Worm (Caenorhabditis elegans): ENCODE results near the gene garr-1.

Gene garr-1

DNA sequence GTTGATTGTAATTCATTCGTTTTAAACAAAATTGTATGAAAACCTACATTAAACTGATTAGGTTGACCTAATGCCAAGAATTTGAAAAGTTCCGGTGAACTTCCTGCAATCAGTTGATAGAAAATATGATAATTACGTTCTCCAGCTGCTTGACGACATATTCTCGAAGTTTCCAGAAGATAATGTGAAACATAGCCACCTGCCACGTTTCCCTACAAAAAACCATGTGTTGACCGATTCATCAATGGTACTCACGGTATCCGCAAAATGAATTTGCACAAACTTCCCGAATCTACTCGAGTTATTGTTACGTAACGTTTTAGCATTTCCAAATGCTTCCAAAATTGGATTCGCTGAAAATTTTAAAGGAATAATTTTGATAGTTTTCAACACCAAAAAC lies 12.4 kb downstream of the garr-1 start:
- TF ChIP-seq ceh-8 (GFP tag; optimal IDR thresholded peaks at IDR 0.05) (no peak), C34B4.2 (tag; optimal IDR thresholded peaks at IDR 0.05) (no peak), tbx-2 (tag; optimal IDR thresholded peaks at IDR 0.05) (no peak), tlp-1 (tag; optimal IDR thresholded peaks at IDR 0.05) (no peak), fkh-10 (GFP tag; optimal IDR thresholded peaks at IDR 0.05) (no peak), irx-1 (tag; optimal IDR thresholded peaks at IDR 0.05) (no peak), vab-15 (tag; optimal IDR thresholded peaks at IDR 0.05) (no peak), zag-1 (tag; optimal IDR thresholded peaks at IDR 0.05) (no peak), mep-1 (tag; optimal IDR thresholded peaks at IDR 0.05) (no peak), elt-2 (tag; optimal IDR thresholded peaks at IDR 0.05) (no peak), F16B12.6 (tag; optimal IDR thresholded peaks at IDR 0.05) (no peak), swsn-7 (tag; optimal IDR thresholded peaks at IDR 0.05) (no peak), nhr-84 (tag; optimal IDR thresholded peaks at IDR 0.05) (no peak), unc-62 (GFP tag; optimal IDR thresholded peaks at IDR 0.05) (no peak), sox-4 (tag; optimal IDR thresholded peaks at IDR 0.05) (no peak), ets-5 (GFP tag; IDR thresholded peaks at IDR 0.05) (no peak), lsy-2 (tag; optimal IDR thresholded peaks at IDR 0.05) (no peak), unc-86 (tag; optimal IDR thresholded peaks at IDR 0.05) (no peak), lin-14 (GFP tag; optimal IDR thresholded peaks at IDR 0.05) (no peak), sup-37 (GFP tag; optimal IDR thresholded peaks at IDR 0.05) (no peak)

DNA sequence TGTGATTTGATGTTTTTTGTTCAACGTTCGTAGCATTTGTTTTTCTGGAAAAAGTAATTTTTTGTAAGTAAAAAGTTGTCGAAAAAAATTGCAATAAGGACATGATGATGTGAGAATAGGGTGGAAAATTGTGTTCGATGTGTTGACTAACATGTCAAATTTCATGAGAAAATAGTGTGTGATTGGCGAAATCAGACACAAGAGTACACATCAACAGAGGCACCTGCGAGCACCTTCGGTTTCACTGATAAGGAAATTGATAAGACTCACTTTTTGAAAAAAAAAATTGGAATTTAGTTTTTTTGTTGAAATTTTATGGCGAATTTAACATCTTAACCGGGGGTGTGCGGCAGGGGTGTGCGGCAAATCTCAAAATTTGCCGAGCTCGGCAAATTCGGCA lies 14.5 kb downstream of the garr-1 start, which contains the start of gene hum-8:
Gene hum-8, minus strand, starts transcription at position 46 of the 400 bp plus-strand sequence.
- TF ChIP-seq snu-23 (GFP tag; optimal IDR thresholded peaks at IDR 0.05), result no peak
- no peak for TF ChIP-seq lin-15B (tag; optimal IDR thresholded peaks at IDR 0.05)
- no peak for TF ChIP-seq efl-1 (optimal IDR thresholded peaks at IDR 0.05)
- peak in 1 of 2 experiments; percentile 89 for TF ChIP-seq efl-1 (GFP tag; optimal IDR thresholded peaks at IDR 0.05 in 1 of 2)
- TF ChIP-seq nhr-47 (tag; optimal IDR thresholded peaks at IDR 0.05), result no peak
- TF ChIP-seq ceh-63 (GFP tag; optimal IDR thresholded peaks at IDR 0.05), result no peak
- peak; percentile 58 for TF ChIP-seq elt-2 (tag; optimal IDR thresholded peaks at IDR 0.05)
- TF ChIP-seq mef-2 (tag; optimal IDR thresholded peaks at IDR 0.05), result no peak

DNA sequence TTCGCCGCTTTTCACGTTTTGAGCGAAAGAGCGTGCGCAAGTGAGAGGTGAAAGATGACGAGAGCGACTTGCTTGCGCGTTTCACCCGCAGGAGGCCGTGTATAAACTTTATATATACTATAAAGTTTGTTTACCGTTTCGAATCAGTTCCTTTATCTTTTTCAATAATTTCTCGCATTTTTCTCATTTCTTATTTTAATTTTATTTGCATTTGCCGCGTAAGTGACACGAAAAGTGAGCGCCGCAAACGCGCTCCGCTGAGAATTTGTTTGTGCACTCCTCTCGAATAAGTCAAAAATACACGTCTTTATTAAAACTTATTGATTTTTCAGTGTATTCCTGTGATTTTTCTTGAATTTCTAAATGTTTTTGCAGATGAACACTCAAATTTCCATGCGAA lies 17.7 kb downstream of the garr-1 start, which contains the start of gene mrpl-55:
Gene mrpl-55, plus strand, starts transcription at position 364 of the 400 bp plus-strand sequence.
- peak; percentile 97 for TF ChIP-seq unc-130 (tag; optimal IDR thresholded peaks at IDR 0.05)
- peak; percentile 47 for TF ChIP-seq fkh-10 (GFP tag; optimal IDR thresholded peaks at IDR 0.05)
- TF ChIP-seq isw-1 (GFP tag; IDR thresholded peaks at IDR 0.05), result peak; percentile 86
- TF ChIP-seq efl-1 (optimal IDR thresholded peaks at IDR 0.05), result peak; percentile 88 to 98
- peak; percentile 96 to 99 for TF ChIP-seq efl-1 (GFP tag; optimal IDR thresholded peaks at IDR 0.05 in 1 of 2)
- TF ChIP-seq ceh-63 (GFP tag; optimal IDR thresholded peaks at IDR 0.05), result no peak
- no peak for TF ChIP-seq pqm-1 (tag; optimal IDR thresholded peaks at IDR 0.05)
- TF ChIP-seq nhr-11 (tag; optimal IDR thresholded peaks at IDR 0.05), result peak; percentile 56
- TF ChIP-seq fkh-4 (tag; optimal IDR thresholded peaks at IDR 0.05; ENCODE audit: borderline replicate concordance), result peak; percentile 57
- TF ChIP-seq nhr-77 (tag; optimal IDR thresholded peaks at IDR 0.05), result peak; percentile 90
- peak; percentile 95 for TF ChIP-seq snu-23 (GFP tag; optimal IDR thresholded peaks at IDR 0.05)
- no peak for TF ChIP-seq pag-3 (tag; optimal IDR thresholded peaks at IDR 0.05; ENCODE audit: borderline replicate concordance, insufficient read depth)
- no peak for TF ChIP-seq nhr-28 (tag; optimal IDR thresholded peaks at IDR 0.05)
- TF ChIP-seq nhr-12 (tag; optimal IDR thresholded peaks at IDR 0.05), result no peak
- no peak for TF ChIP-seq efl-3 (GFP tag; optimal IDR thresholded peaks at IDR 0.05)
- TF ChIP-seq nhr-19 (GFP tag; conservative IDR thresholded peaks at IDR 0.05), result peak; percentile 89
- peak; percentile 92 for TF ChIP-seq lin-15B (tag; optimal IDR thresholded peaks at IDR 0.05)
- peak; percentile 82 for TF ChIP-seq ztf-4 (tag; optimal IDR thresholded peaks at IDR 0.05)
- TF ChIP-seq hlh-17 (GFP tag; optimal IDR thresholded peaks at IDR 0.05; ENCODE audit: borderline replicate concordance), result no peak
- peak; percentile 92 for TF ChIP-seq tbx-2 (tag; optimal IDR thresholded peaks at IDR 0.05)
- peak; percentile 64 for TF ChIP-seq vab-15 (tag; optimal IDR thresholded peaks at IDR 0.05)
- no peak for TF ChIP-seq Y116A8C.19 (tag; optimal IDR thresholded peaks at IDR 0.05; ENCODE audit: borderline replicate concordance)
- TF ChIP-seq sptf-1 (tag; optimal IDR thresholded peaks at IDR 0.05), result no peak
- no peak for TF ChIP-seq hlh-4 (tag; optimal IDR thresholded peaks at IDR 0.05)
- TF ChIP-seq unc-98 (GFP tag; IDR thresholded peaks at IDR 0.05), result no peak
- TF ChIP-seq sup-37 (GFP tag; optimal IDR thresholded peaks at IDR 0.05), result peak; percentile 17
- peak; percentile 92 for TF ChIP-seq fkh-8 (tag; optimal IDR thresholded peaks at IDR 0.05)
- TF ChIP-seq snpc-4 (tag; optimal IDR thresholded peaks at IDR 0.05), result peak; percentile 79
- TF ChIP-seq egl-27 (tag; optimal IDR thresholded peaks at IDR 0.05), result peak; percentile 37
- TF ChIP-seq mef-2 (tag; optimal IDR thresholded peaks at IDR 0.05), result peak; percentile 69
- TF ChIP-seq aha-1 (tag; optimal IDR thresholded peaks at IDR 0.05), result no peak
- no peak for TF ChIP-seq ets-5 (GFP tag; IDR thresholded peaks at IDR 0.05)
- TF ChIP-seq nhr-71 (tag; optimal IDR thresholded peaks at IDR 0.05), result peak; percentile 95
